Fruit fly (Drosophila melanogaster) S2 (cell line): Measurements from ENCODE around the gene CG13138.

Experiments used
- CG8478 ChIP-seq: fragments of >200 bp; optimal IDR thresholded peaks from 2 replicates; lab custom pipeline; 2018
- CTCF ChIP-seq, 2 experiments: fragments of >200 bp; optimal IDR thresholded peaks; 2 replicates each; lab custom pipeline; 2018

The CG13138 gene

dm6 chr2L:10298306-10298705 is 3.5 kb downstream of the CG13138 start:
- TF ChIP-seq CG8478 (lab: Kevin White, UChicago) (no peak), CTCF (optimal IDR thresholded peaks at IDR 0.05; lab: Kevin White, UChicago) (peak; percentile 19 to 40)

- no peak for TF ChIP-seq CTCF (optimal IDR thresholded peaks at IDR 0.05; lab: Kevin White, UChicago)
- TF ChIP-seq CG8478 (lab: Kevin White, UChicago): no peak
Measured at dm6 chr2L:10294798-10295669, 6.8 kb downstream of the CG13138 start, which contains the start of gene Hand. Gene Hand, minus strand, starts transcription at chr2L:10295385.

dm6 chr2L:10292066-10292560 is 9.7 kb downstream of the CG13138 start, which contains the start of gene Ufd4:
Gene Ufd4, minus strand, starts transcription at chr2L:10292365.
- TF ChIP-seq CTCF (optimal IDR thresholded peaks at IDR 0.05; lab: Kevin White, UChicago) (no peak), CG8478 (lab: Kevin White, UChicago) (no peak)

dm6 chr2L:10291276-10291675 is 10.5 kb downstream of the CG13138 start:
- TF ChIP-seq CG8478 (lab: Kevin White, UChicago) (no peak), CTCF (optimal IDR thresholded peaks at IDR 0.05; lab: Kevin White, UChicago) (no peak)

dm6 chr2L:10280772-10281171 is 21.0 kb downstream of the CG13138 start, which contains the start of gene CG34043:
Gene CG34043, minus strand, starts transcription at chr2L:10280872.
- TF ChIP-seq CG8478 (lab: Kevin White, UChicago): no peak
- TF ChIP-seq CTCF (optimal IDR thresholded peaks at IDR 0.05; lab: Kevin White, UChicago): no peak

dm6 chr2L:10278658-10279057 is 23.2 kb downstream of the CG13138 start, which contains the start of gene Utx:
Gene Utx, minus strand, starts transcription at chr2L:10278811.
- TF ChIP-seq CTCF (optimal IDR thresholded peaks at IDR 0.05; lab: Kevin White, UChicago) (peak in 1 of 2 experiments; percentile 21), CG8478 (lab: Kevin White, UChicago) (no peak)

- TF ChIP-seq CG8478 (lab: Kevin White, UChicago) (no peak), CTCF (optimal IDR thresholded peaks at IDR 0.05; lab: Kevin White, UChicago) (peak in 1 of 2 experiments; percentile 9)
Measured at dm6 chr2L:10277362-10277761, 24.5 kb downstream of the CG13138 start.

- TF ChIP-seq CTCF (optimal IDR thresholded peaks at IDR 0.05; lab: Kevin White, UChicago) (no peak), CG8478 (lab: Kevin White, UChicago) (no peak)
Measured at dm6 chr2L:10276846-10277245, 25.0 kb downstream of the CG13138 start.

dm6 chr2L:10276436-10276835 is 25.4 kb downstream of the CG13138 start:
- TF ChIP-seq CTCF (optimal IDR thresholded peaks at IDR 0.05; lab: Kevin White, UChicago) (no peak), CG8478 (lab: Kevin White, UChicago) (no peak)

- TF ChIP-seq CTCF (optimal IDR thresholded peaks at IDR 0.05; lab: Kevin White, UChicago) (no peak), CG8478 (lab: Kevin White, UChicago) (no peak)
Measured at dm6 chr2L:10272224-10272623, 29.6 kb downstream of the CG13138 start, which contains the start of gene trk. Gene trk, minus strand, starts transcription at chr2L:10272324.

dm6 chr2L:10269854-10270253 is 32.0 kb downstream of the CG13138 start, which contains the start of gene Mulk:
Gene Mulk, plus strand, starts transcription at chr2L:10270051.
- TF ChIP-seq CTCF (optimal IDR thresholded peaks at IDR 0.05; lab: Kevin White, UChicago) (no peak), CG8478 (lab: Kevin White, UChicago) (no peak)

- TF ChIP-seq CG8478 (lab: Kevin White, UChicago) (no peak), CTCF (optimal IDR thresholded peaks at IDR 0.05; lab: Kevin White, UChicago) (no peak)
Measured at dm6 chr2L:10268688-10269087, 33.1 kb downstream of the CG13138 start, which contains the start of gene CG4957. Gene CG4957, plus strand, starts transcription at chr2L:10268872.

- TF ChIP-seq CG8478 (lab: Kevin White, UChicago): no peak
- TF ChIP-seq CTCF (optimal IDR thresholded peaks at IDR 0.05; lab: Kevin White, UChicago): no peak
Measured at dm6 chr2L:10266511-10266910, 35.3 kb downstream of the CG13138 start, which contains the start of gene CG4953. Gene CG4953, plus strand, starts transcription at chr2L:10266703.

- TF ChIP-seq CG8478 (lab: Kevin White, UChicago) (no peak), CTCF (optimal IDR thresholded peaks at IDR 0.05; lab: Kevin White, UChicago) (no peak)
Measured at dm6 chr2L:10265129-10265528, 36.7 kb downstream of the CG13138 start, which contains the start of gene Mob3. Gene Mob3, plus strand, starts transcription at chr2L:10265336.
